Fruit fly (Drosophila melanogaster) whole organism, embryonic: ENCODE measurements around the gene Txl.

Experiments used
- Aef1 ChIP-seq: fragments of 200-800 bp; sonication (Bioruptor generic); IDR thresholded peaks from 3 replicates; pipeline ENCODE4 v1.3.6; 2022; ENCODE audit warnings: missing biosample characterization, missing genetic modification characterization
- B-H1 ChIP-seq: fragments of 200-800 bp; sonication (Bioruptor generic); IDR thresholded peaks from 3 replicates; pipeline ENCODE4 v1.3.6; 2022; ENCODE audit warnings: missing biosample characterization, missing genetic modification characterization
- CG10462 ChIP-seq: fragments of 200-800 bp; sonication (Bioruptor generic); optimal IDR thresholded peaks from 2 replicates; lab custom pipeline; 2016; ENCODE audit warnings: missing biosample characterization, missing genetic modification characterization
- CG11696 ChIP-seq: fragments of 200-800 bp; sonication (Bioruptor generic); IDR thresholded peaks from 2 replicates; pipeline ENCODE4 v1.3.6; 2022; ENCODE audit warnings: missing biosample characterization, missing genetic modification characterization
- CG12236 ChIP-seq: fragments of 200-800 bp; sonication (Bioruptor generic); optimal IDR thresholded peaks from 2 replicates; lab custom pipeline; 2016; ENCODE audit warnings: missing biosample characterization, missing genetic modification characterization
- CG14860 ChIP-seq: fragments of 200-800 bp; sonication (Bioruptor generic); IDR thresholded peaks from 3 replicates; pipeline ENCODE4 v1.3.6; 2022; ENCODE audit warnings: missing biosample characterization, missing genetic modification characterization; ENCODE audit not compliant: partially characterized antibody
- CG15601 ChIP-seq: fragments of 200-800 bp; sonication (Bioruptor generic); optimal IDR thresholded peaks from 3 replicates; lab custom pipeline; 2019; ENCODE audit warnings: missing biosample characterization, mild to moderate bottlenecking, missing genetic modification characterization, moderate library complexity
- CG16863 ChIP-seq: fragments of 200-800 bp; sonication (Bioruptor generic); optimal IDR thresholded peaks from 3 replicates; lab custom pipeline; 2016; ENCODE audit warnings: missing biosample characterization, missing genetic modification characterization
- CG17568 ChIP-seq: fragments of 200-800 bp; sonication (Bioruptor generic); optimal IDR thresholded peaks from 2 replicates; lab custom pipeline; 2018; ENCODE audit warnings: missing biosample characterization, mild to moderate bottlenecking, missing genetic modification characterization, moderate library complexity
- CG17802 ChIP-seq: fragments of 200-800 bp; sonication (Bioruptor generic); optimal IDR thresholded peaks from 2 replicates; lab custom pipeline; 2018; ENCODE audit warnings: missing biosample characterization, mild to moderate bottlenecking, missing genetic modification characterization, moderate library complexity
- CG18599 ChIP-seq: fragments of 200-800 bp; sonication (Bioruptor generic); optimal IDR thresholded peaks from 3 replicates; lab custom pipeline; 2017; ENCODE audit warnings: missing biosample characterization, missing genetic modification characterization, mild to moderate bottlenecking, moderate library complexity, missing genetic modification reagents
- CG18764 ChIP-seq: fragments of 200-800 bp; sonication (Bioruptor generic); optimal IDR thresholded peaks from 3 replicates; lab custom pipeline; 2016; ENCODE audit warnings: missing biosample characterization, missing genetic modification characterization
- CG3281 ChIP-seq: fragments of 200-800 bp; sonication (Bioruptor generic); optimal IDR thresholded peaks from 3 replicates; lab custom pipeline; 2017; ENCODE audit warnings: missing biosample characterization, mild to moderate bottlenecking, missing genetic modification characterization
- CG34224 ChIP-seq: fragments of 200-800 bp; sonication (Bioruptor generic); IDR thresholded peaks from 3 replicates; pipeline ENCODE4 v1.3.6; 2022; ENCODE audit warnings: missing biosample characterization, missing genetic modification characterization; ENCODE audit not compliant: partially characterized antibody
- CG42726 ChIP-seq: fragments of 200-800 bp; sonication (Bioruptor generic); IDR thresholded peaks from 2 replicates; pipeline ENCODE4 v1.3.6; 2022; ENCODE audit warnings: missing biosample characterization, missing genetic modification characterization; ENCODE audit not compliant: partially characterized antibody
- CG4360 ChIP-seq: fragments of 200-800 bp; sonication (Bioruptor generic); IDR thresholded peaks from 2 replicates; pipeline ENCODE4 v1.3.6; 2022; ENCODE audit warnings: missing biosample characterization, missing genetic modification characterization
- CG5953 ChIP-seq: fragments of 200-800 bp; sonication (Bioruptor generic); IDR thresholded peaks from 2 replicates; pipeline ENCODE4 v1.3.6; 2022; ENCODE audit warnings: missing biosample characterization, missing genetic modification characterization
- CG6813 ChIP-seq: fragments of 200-800 bp; sonication (Bioruptor generic); optimal IDR thresholded peaks from 2 replicates; lab custom pipeline; 2017; ENCODE audit warnings: missing biosample characterization, missing genetic modification characterization, mild to moderate bottlenecking, moderate library complexity, missing genetic modification reagents
- CG7963 ChIP-seq: fragments of 200-800 bp; sonication (Bioruptor generic); IDR thresholded peaks from 3 replicates; pipeline ENCODE4 v1.3.6; 2022; ENCODE audit warnings: missing biosample characterization, missing genetic modification characterization; ENCODE audit not compliant: partially characterized antibody
- Chrac-16 ChIP-seq: fragments of 200-800 bp; sonication (Bioruptor generic); optimal IDR thresholded peaks from 3 replicates; lab custom pipeline; 2016; ENCODE audit warnings: missing biosample characterization, missing genetic modification characterization
- Deaf1 ChIP-seq: fragments of 200-800 bp; optimal IDR thresholded peaks from 3 replicates; lab custom pipeline; 2019; ENCODE audit warnings: missing biosample characterization, mild to moderate bottlenecking, missing genetic modification characterization, moderate library complexity
- Ets65A ChIP-seq: fragments of 200-800 bp; sonication (Bioruptor generic); peaks from one replicate; lab custom pipeline; 2016; ENCODE audit warnings: missing biosample characterization, missing genetic modification characterization
- H15 ChIP-seq: fragments of 200-800 bp; sonication (Bioruptor generic); IDR thresholded peaks from 3 replicates; pipeline ENCODE4 v1.3.6; 2022; ENCODE audit warnings: missing biosample characterization, missing genetic modification characterization
- NFAT ChIP-seq: fragments of 200-800 bp; sonication (Bioruptor generic); IDR thresholded peaks from 2 replicates; pipeline ENCODE4 v1.3.6; 2022; ENCODE audit warnings: missing biosample characterization, missing genetic modification characterization
- NfI ChIP-seq: fragments of 200-800 bp; sonication (Bioruptor generic); optimal IDR thresholded peaks from 3 replicates; lab custom pipeline; 2018; ENCODE audit warnings: missing biosample characterization, mild to moderate bottlenecking, missing genetic modification characterization, moderate library complexity
- Sin3A ChIP-seq: fragments of >200 bp; optimal IDR thresholded peaks from 2 replicates; lab custom pipeline; 2018
- Vsx1 ChIP-seq: fragments of 200-800 bp; sonication (Bioruptor generic); optimal IDR thresholded peaks from 2 replicates; lab custom pipeline; 2017; ENCODE audit warnings: missing biosample characterization, mild to moderate bottlenecking, missing genetic modification characterization, missing genetic modification reagents
- aop ChIP-seq: fragments of 200-800 bp; sonication (Bioruptor generic); IDR thresholded peaks from 2 replicates; pipeline ENCODE4 v1.3.6; 2022; ENCODE audit warnings: missing biosample characterization, missing genetic modification characterization
- bab2 ChIP-seq: fragments of 200-800 bp; sonication (Bioruptor generic); optimal IDR thresholded peaks from 2 replicates; lab custom pipeline; 2016; ENCODE audit warnings: missing biosample characterization, missing genetic modification characterization
- crc ChIP-seq: fragments of 200-800 bp; sonication (Bioruptor generic); optimal IDR thresholded peaks from 2 replicates; lab custom pipeline; 2016; ENCODE audit warnings: missing biosample characterization, missing genetic modification characterization
- cwo ChIP-seq: fragments of 200-800 bp; sonication (Bioruptor generic); optimal IDR thresholded peaks from 3 replicates; lab custom pipeline; 2017; ENCODE audit warnings: missing biosample characterization, missing genetic modification characterization, mild to moderate bottlenecking, moderate library complexity, missing genetic modification reagents
- dimm ChIP-seq: fragments of 200-800 bp; sonication (Bioruptor generic); IDR thresholded peaks from 2 replicates; pipeline ENCODE4 v1.3.6; 2022; ENCODE audit warnings: missing biosample characterization, missing genetic modification characterization
- disco-r ChIP-seq: fragments of 200-800 bp; sonication (Bioruptor generic); optimal IDR thresholded peaks from 2 replicates; lab custom pipeline; 2016; ENCODE audit warnings: missing biosample characterization, missing genetic modification characterization
- fd96Cb ChIP-seq: fragments of 200-800 bp; sonication (Bioruptor generic); optimal IDR thresholded peaks from 2 replicates; lab custom pipeline; 2018; ENCODE audit warnings: missing biosample characterization, mild to moderate bottlenecking, missing genetic modification characterization, moderate library complexity
- gsb-n ChIP-seq: fragments of 200-800 bp; sonication (Bioruptor generic); optimal IDR thresholded peaks from 3 replicates; lab custom pipeline; 2018; ENCODE audit warnings: missing biosample characterization, mild to moderate bottlenecking, missing genetic modification characterization
- gt ChIP-seq: fragments of 200-800 bp; sonication (Bioruptor generic); IDR thresholded peaks from 2 replicates; pipeline ENCODE4 v1.3.6; 2022; ENCODE audit warnings: missing biosample characterization, missing genetic modification characterization
- ham ChIP-seq: fragments of 200-800 bp; sonication (Bioruptor generic); IDR thresholded peaks from 2 replicates; pipeline ENCODE4 v1.3.6; 2022; ENCODE audit warnings: missing biosample characterization, missing genetic modification characterization
- insv ChIP-seq, 2 experiments: fragments of 200-800 bp; sonication (Bioruptor generic); optimal IDR thresholded peaks; 3 replicates each; lab custom pipeline; 2016 to 2018; ENCODE audit warnings: missing biosample characterization in 2 of 2, missing genetic modification characterization in 2 of 2
- kni ChIP-seq: fragments of 200-800 bp; sonication (Bioruptor generic); optimal IDR thresholded peaks from 3 replicates; lab custom pipeline; 2017; ENCODE audit warnings: mild to moderate bottlenecking, missing biosample characterization, missing genetic modification reagents, missing genetic modification characterization
- lmd ChIP-seq: fragments of 200-800 bp; sonication (Bioruptor generic); IDR thresholded peaks from 2 replicates; pipeline ENCODE4 v1.3.6; 2022; ENCODE audit warnings: missing biosample characterization, missing genetic modification characterization
- lola ChIP-seq, 3 experiments: fragments of >200 bp in 2 of 3; fragments of 200-800 bp in 1 of 3; sonication (Bioruptor generic) in 1 of 3; optimal IDR thresholded peaks; 2 replicates each; lab custom pipeline; 2017 to 2019; ENCODE audit warnings: missing biosample characterization in 3 of 3, missing genetic modification characterization in 3 of 3, mild to moderate bottlenecking in 1 of 3, moderate library complexity in 1 of 3
- nau ChIP-seq: fragments of 200-800 bp; sonication (Bioruptor generic); optimal IDR thresholded peaks from 3 replicates; lab custom pipeline; 2017; ENCODE audit warnings: missing biosample characterization, mild to moderate bottlenecking, missing genetic modification characterization, missing genetic modification reagents
- odd ChIP-seq: fragments of 200-800 bp; sonication (Bioruptor generic); optimal IDR thresholded peaks from 2 replicates; lab custom pipeline; 2017; ENCODE audit warnings: missing biosample characterization, mild to moderate bottlenecking, missing genetic modification characterization
- phol ChIP-seq: fragments of 200-800 bp; sonication (Bioruptor generic); optimal IDR thresholded peaks from 3 replicates; lab custom pipeline; 2018; ENCODE audit warnings: missing biosample characterization, mild to moderate bottlenecking, missing genetic modification characterization, moderate library complexity
- pum ChIP-seq: fragments of 200-800 bp; sonication (Bioruptor generic); optimal IDR thresholded peaks from 2 replicates; lab custom pipeline; 2016; ENCODE audit warnings: missing biosample characterization, missing genetic modification characterization
- pzg ChIP-seq: fragments of 200-800 bp; sonication (Bioruptor generic); optimal IDR thresholded peaks from 3 replicates; lab custom pipeline; 2018; ENCODE audit warnings: missing biosample characterization, mild to moderate bottlenecking, missing genetic modification characterization, moderate library complexity
- sqz ChIP-seq: fragments of 200-800 bp; sonication (Bioruptor generic); optimal IDR thresholded peaks from 3 replicates; lab custom pipeline; 2018; ENCODE audit warnings: missing biosample characterization, mild to moderate bottlenecking, missing genetic modification characterization
- sr ChIP-seq: fragments of 200-800 bp; sonication (Bioruptor generic); IDR thresholded peaks from 3 replicates; pipeline ENCODE4 v1.3.6; 2022; ENCODE audit warnings: missing biosample characterization, missing genetic modification characterization
- unpg ChIP-seq: fragments of 200-800 bp; sonication (Bioruptor generic); optimal IDR thresholded peaks from 3 replicates; lab custom pipeline; 2018; ENCODE audit warnings: missing biosample characterization, mild to moderate bottlenecking, missing genetic modification characterization, moderate library complexity
- wdn ChIP-seq: fragments of 200-800 bp; sonication (Bioruptor generic); IDR thresholded peaks from 2 replicates; pipeline ENCODE4 v1.3.6; 2022; ENCODE audit warnings: missing biosample characterization, missing genetic modification characterization
- wor ChIP-seq: fragments of 200-800 bp; sonication (Bioruptor generic); IDR thresholded peaks from 2 replicates; pipeline ENCODE4 v1.3.6; 2022; ENCODE audit warnings: missing biosample characterization, missing genetic modification characterization
- zen ChIP-seq: fragments of 200-800 bp; sonication (Bioruptor generic); optimal IDR thresholded peaks from 3 replicates; lab custom pipeline; 2018; ENCODE audit warnings: missing biosample characterization, mild to moderate bottlenecking, missing genetic modification characterization, moderate library complexity

Txl gene

DNA sequence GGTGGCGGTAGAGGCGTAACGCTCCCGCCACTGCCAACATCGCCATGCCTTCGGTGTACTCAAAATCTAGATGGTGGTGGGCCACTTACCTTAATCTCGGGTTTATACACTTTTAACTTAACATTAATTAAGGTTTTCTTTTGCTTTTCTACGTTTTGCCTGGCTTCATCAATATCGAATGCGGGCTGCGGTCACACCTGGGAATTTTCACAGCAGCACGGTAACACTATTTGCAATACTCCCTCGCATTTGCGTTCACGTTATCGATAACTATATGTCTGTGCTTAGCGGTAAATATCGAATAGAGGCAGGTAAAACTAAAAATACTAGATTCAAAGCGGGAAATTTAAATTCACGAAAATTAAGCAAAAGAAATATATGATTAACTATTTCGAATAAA, 28.3 kb downstream of the Txl start, which contains the start of gene Bre1 (continued):
- TF ChIP-seq CG6813 (no peak), aop (GFP tag; lab: Robert Waterston, UW) (no peak), wor (GFP tag; lab: Robert Waterston, UW) (no peak), CG18599 (GFP tag; lab: Kevin White, UChicago) (no peak), Deaf1 (tag; lab: Kevin White, UChicago) (no peak), CG11696 (GFP tag; lab: Robert Waterston, UW) (no peak), Vsx1 (no peak), CG7963 (GFP tag; lab: Robert Waterston, UW) (peak; percentile 53; the same call in 1 of the 3 replicates), pzg (GFP tag; lab: Kevin White, UChicago) (peak; percentile 98), insv (GFP tag; optimal IDR thresholded peaks at IDR 0.05; lab: Kevin White, UChicago) (no peak), H15 (GFP tag; lab: Robert Waterston, UW) (no peak), Ets65A (no peak), sqz (GFP tag; lab: Kevin White, UChicago) (no peak), CG4360 (GFP tag; lab: Robert Waterston, UW) (no peak), gt (no peak), NfI (GFP tag; lab: Kevin White, UChicago) (no peak), disco-r (no peak), NFAT (GFP tag; lab: Robert Waterston, UW) (no peak), dimm (no peak), Sin3A (peak; percentile 74), crc (no peak), B-H1 (GFP tag; lab: Robert Waterston, UW) (no peak), pum (GFP tag; lab: Kevin White, UChicago) (no peak), kni (no peak), lmd (GFP tag; lab: Robert Waterston, UW) (no peak), CG5953 (GFP tag; lab: Robert Waterston, UW) (no peak), CG14860 (GFP tag; lab: Robert Waterston, UW) (no peak; the same call in 2 of the 3 replicates), CG15601 (tag; lab: Kevin White, UChicago) (no peak), phol (tag; lab: Kevin White, UChicago) (peak; percentile 72), CG10462 (GFP tag; lab: Kevin White, UChicago) (no peak), gsb-n (tag; lab: Kevin White, UChicago) (no peak), CG16863 (GFP tag; lab: Kevin White, UChicago) (no peak), lola (GFP tag; optimal IDR thresholded peaks at IDR 0.05; lab: Kevin White, UChicago) (no peak), CG34224 (GFP tag; lab: Robert Waterston, UW) (peak; percentile 83), Aef1 (GFP tag; lab: Robert Waterston, UW) (no peak), Chrac-16 (GFP tag; lab: Kevin White, UChicago) (no peak), zen (tag; lab: Kevin White, UChicago) (peak; percentile 32), CG42726 (GFP tag; lab: Robert Waterston, UW) (peak; percentile 34; the same call in 1 of the 2 replicates), CG3281 (GFP tag; lab: Kevin White, UChicago) (no peak), odd (no peak), bab2 (no peak), unpg (GFP tag; lab: Kevin White, UChicago) (no peak), cwo (GFP tag; lab: Kevin White, UChicago) (no peak), CG17802 (tag; lab: Kevin White, UChicago) (no peak), fd96Cb (tag; lab: Kevin White, UChicago) (no peak), ham (GFP tag; lab: Robert Waterston, UW) (no peak), CG12236 (GFP tag; lab: Kevin White, UChicago) (no peak), CG17568 (GFP tag; lab: Kevin White, UChicago) (no peak), sr (GFP tag; lab: Robert Waterston, UW) (no peak), nau (GFP tag; lab: Kevin White, UChicago) (no peak), CG18764 (GFP tag; lab: Kevin White, UChicago) (no peak), wdn (GFP tag; lab: Robert Waterston, UW) (no peak)
